Worm (Caenorhabditis elegans) whole organism, L3 larva: ENCODE data around the gene F25E5.16.

Experiments used
- R02D3.7 ChIP-seq: fragments of 150-350 bp; optimal IDR thresholded peaks from 2 replicates; lab custom pipeline; 2014; ENCODE audit warnings: missing biosample characterization, missing genetic modification characterization
- ZK546.5 ChIP-seq: sonication (generic microtip); optimal IDR thresholded peaks from 2 replicates; lab custom pipeline; 2017; ENCODE audit warnings: missing biosample characterization, missing genetic modification characterization
- aly-2 ChIP-seq: fragments of 150-350 bp; optimal IDR thresholded peaks from 2 replicates; lab custom pipeline; 2014; ENCODE audit warnings: missing biosample characterization, missing genetic modification characterization
- ama-1 ChIP-seq: fragments of 150-350 bp; optimal IDR thresholded peaks from 2 replicates; lab custom pipeline; 2018
- ceh-16 ChIP-seq: sonication (generic microtip); optimal IDR thresholded peaks from 2 replicates; lab custom pipeline; 2017; ENCODE audit warnings: missing biosample characterization, missing genetic modification characterization
- ceh-28 ChIP-seq: fragments of 150-350 bp; optimal IDR thresholded peaks from 2 replicates; lab custom pipeline; 2014; ENCODE audit warnings: missing biosample characterization, missing genetic modification reagents, missing genetic modification characterization
- ceh-82 ChIP-seq: fragments of 150-350 bp; optimal IDR thresholded peaks from 2 replicates; lab custom pipeline; 2014; ENCODE audit warnings: missing biosample characterization, missing genetic modification characterization
- ceh-9 ChIP-seq: sonication (generic microtip); optimal IDR thresholded peaks from 2 replicates; lab custom pipeline; 2018; ENCODE audit warnings: missing biosample characterization, missing genetic modification characterization
- daf-12 ChIP-seq: fragments of 150-350 bp; optimal IDR thresholded peaks from 2 replicates; lab custom pipeline; 2014; ENCODE audit warnings: missing biosample characterization, missing genetic modification reagents, missing genetic modification characterization
- egl-27 ChIP-seq: sonication (generic microtip); optimal IDR thresholded peaks from 4 replicates; lab custom pipeline; 2017; ENCODE audit warnings: missing biosample characterization, missing genetic modification reagents, missing genetic modification characterization
- egl-5 ChIP-seq: fragments of 150-350 bp; optimal IDR thresholded peaks from 2 replicates; lab custom pipeline; 2017; ENCODE audit warnings: missing biosample characterization, missing genetic modification reagents, missing genetic modification characterization, inconsistent platforms
- elt-1 ChIP-seq: fragments of 150-350 bp; optimal IDR thresholded peaks from 2 replicates; lab custom pipeline; 2014; ENCODE audit warnings: missing biosample characterization, missing genetic modification characterization
- elt-2 ChIP-seq: sonication (generic microtip); optimal IDR thresholded peaks from 2 replicates; lab custom pipeline; 2016; ENCODE audit warnings: missing genetic modification reagents, mild to moderate bottlenecking, missing genetic modification characterization, missing compliant biosample characterization
- elt-3 ChIP-seq, 3 experiments: fragments of 150-350 bp in 1 of 3; sonication (generic microtip) in 2 of 3; optimal IDR thresholded peaks; 2 replicates in 2 of 3; 4 replicates in 1 of 3; lab custom pipeline; 2014 to 2017; ENCODE audit warnings: missing biosample characterization in 3 of 3, missing genetic modification characterization in 3 of 3
- eor-1 ChIP-seq, 2 experiments: fragments of 150-350 bp; optimal IDR thresholded peaks; 2 replicates each; lab custom pipeline; 2014 to 2018; ENCODE audit warnings: missing biosample characterization in 2 of 2, missing genetic modification characterization in 2 of 2
- fkh-10 ChIP-seq: sonication (generic microtip); optimal IDR thresholded peaks from 2 replicates; lab custom pipeline; 2017; ENCODE audit warnings: missing biosample characterization, missing genetic modification reagents, missing genetic modification characterization
- fkh-2 ChIP-seq: fragments of 150-350 bp; optimal IDR thresholded peaks from 2 replicates; lab custom pipeline; 2014; ENCODE audit warnings: missing biosample characterization, missing genetic modification reagents, missing genetic modification characterization
- fos-1 ChIP-seq: fragments of 150-350 bp; optimal IDR thresholded peaks from 2 replicates; lab custom pipeline; 2014; ENCODE audit warnings: missing biosample characterization, missing genetic modification characterization
- hmg-11 ChIP-seq: sonication (generic microtip); optimal IDR thresholded peaks from 2 replicates; lab custom pipeline; 2016; ENCODE audit warnings: missing genetic modification characterization, missing compliant biosample characterization
- jun-1 ChIP-seq: fragments of 150-350 bp; optimal IDR thresholded peaks from 2 replicates; lab custom pipeline; 2014; ENCODE audit warnings: missing biosample characterization, missing genetic modification reagents, missing genetic modification characterization
- lin-15B ChIP-seq: fragments of 150-350 bp; optimal IDR thresholded peaks from 2 replicates; lab custom pipeline; 2014; ENCODE audit warnings: missing biosample characterization, missing genetic modification characterization
- lin-39 ChIP-seq: fragments of 150-350 bp; optimal IDR thresholded peaks from 2 replicates; lab custom pipeline; 2018; ENCODE audit warnings: missing biosample characterization, missing genetic modification reagents, missing genetic modification characterization
- lsy-12 ChIP-seq: sonication (generic microtip); optimal IDR thresholded peaks from 2 replicates; lab custom pipeline; 2016; ENCODE audit warnings: mild to moderate bottlenecking, missing genetic modification characterization, missing compliant biosample characterization
- mdl-1 ChIP-seq: fragments of 150-350 bp; optimal IDR thresholded peaks from 2 replicates; lab custom pipeline; 2014; ENCODE audit warnings: missing biosample characterization, missing genetic modification characterization
- mml-1 ChIP-seq: fragments of 150-350 bp; sonication (generic microtip); optimal IDR thresholded peaks from 3 replicates; lab custom pipeline; 2014; ENCODE audit warnings: missing biosample characterization, missing genetic modification characterization
- nfya-1 ChIP-seq: sonication (generic microtip); optimal IDR thresholded peaks from 2 replicates; lab custom pipeline; 2017; ENCODE audit warnings: missing genetic modification characterization, mild to moderate bottlenecking, missing compliant biosample characterization, antibody characterized with exemption, moderate library complexity; ENCODE audit not compliant: insufficient read depth
- nhr-11 ChIP-seq: fragments of 150-350 bp; optimal IDR thresholded peaks from 2 replicates; lab custom pipeline; 2014; ENCODE audit warnings: missing biosample characterization, missing genetic modification characterization
- nhr-12 ChIP-seq: fragments of 150-350 bp; optimal IDR thresholded peaks from 2 replicates; lab custom pipeline; 2014; ENCODE audit warnings: missing biosample characterization, missing genetic modification characterization
- nhr-23 ChIP-seq: fragments of 150-350 bp; optimal IDR thresholded peaks from 2 replicates; lab custom pipeline; 2014; ENCODE audit warnings: missing biosample characterization, missing genetic modification reagents, missing genetic modification characterization
- nhr-237 ChIP-seq: fragments of 150-350 bp; optimal IDR thresholded peaks from 2 replicates; lab custom pipeline; 2014; ENCODE audit warnings: missing biosample characterization, missing genetic modification characterization
- nhr-25 ChIP-seq: sonication (generic microtip); optimal IDR thresholded peaks from 2 replicates; lab custom pipeline; 2017; ENCODE audit warnings: missing biosample characterization, missing genetic modification characterization
- nhr-28 ChIP-seq: fragments of 150-350 bp; optimal IDR thresholded peaks from 2 replicates; lab custom pipeline; 2014; ENCODE audit warnings: missing biosample characterization, missing genetic modification characterization
- nhr-43 ChIP-seq: sonication (generic microtip); optimal IDR thresholded peaks from 2 replicates; lab custom pipeline; 2016; ENCODE audit warnings: mild to moderate bottlenecking, missing genetic modification characterization, missing compliant biosample characterization; ENCODE audit not compliant: poor library complexity, severe bottlenecking
- nhr-67 ChIP-seq: fragments of 150-350 bp; optimal IDR thresholded peaks from 2 replicates; lab custom pipeline; 2014; ENCODE audit warnings: missing biosample characterization, missing genetic modification characterization
- nhr-76 ChIP-seq: fragments of 150-350 bp; sonication (generic microtip); optimal IDR thresholded peaks from 5 replicates; lab custom pipeline; 2014; ENCODE audit warnings: missing biosample characterization, missing genetic modification characterization
- nhr-77 ChIP-seq: fragments of 150-350 bp; optimal IDR thresholded peaks from 2 replicates; lab custom pipeline; 2014; ENCODE audit warnings: missing biosample characterization, missing genetic modification characterization
- pha-4 ChIP-seq: fragments of 150-350 bp; optimal IDR thresholded peaks from 2 replicates; lab custom pipeline; 2014; ENCODE audit warnings: missing biosample characterization, missing genetic modification reagents, missing genetic modification characterization
- pqm-1 ChIP-seq: fragments of 150-350 bp; optimal IDR thresholded peaks from 2 replicates; lab custom pipeline; 2017; ENCODE audit warnings: missing biosample characterization, missing genetic modification characterization, inconsistent platforms
- sea-2 ChIP-seq: fragments of 150-350 bp; sonication (generic microtip); optimal IDR thresholded peaks from 4 replicates; lab custom pipeline; 2014; ENCODE audit warnings: missing biosample characterization, missing genetic modification reagents, missing genetic modification characterization
- skn-1 ChIP-seq: fragments of 150-350 bp; optimal IDR thresholded peaks from 2 replicates; lab custom pipeline; 2014; ENCODE audit warnings: missing biosample characterization, missing genetic modification characterization
- snpc-4 ChIP-seq: fragments of 150-350 bp; optimal IDR thresholded peaks from 2 replicates; lab custom pipeline; 2014; ENCODE audit warnings: missing biosample characterization, missing genetic modification characterization
- tbx-2 ChIP-seq: sonication (generic microtip); optimal IDR thresholded peaks from 2 replicates; lab custom pipeline; 2016; ENCODE audit warnings: mild to moderate bottlenecking, missing genetic modification characterization, missing compliant biosample characterization
- unc-39 ChIP-seq: sonication (generic microtip); optimal IDR thresholded peaks from 4 replicates; lab custom pipeline; 2017; ENCODE audit warnings: missing biosample characterization, missing genetic modification characterization
- unc-62 ChIP-seq: fragments of 150-350 bp; sonication (generic microtip); optimal IDR thresholded peaks from 4 replicates; lab custom pipeline; 2014; ENCODE audit warnings: missing biosample characterization, missing genetic modification reagents, missing genetic modification characterization
- zag-1 ChIP-seq: fragments of 150-350 bp; optimal IDR thresholded peaks from 2 replicates; lab custom pipeline; 2014; ENCODE audit warnings: missing biosample characterization, missing genetic modification characterization
- ztf-11 ChIP-seq: fragments of 150-350 bp; optimal IDR thresholded peaks from 2 replicates; lab custom pipeline; 2014; ENCODE audit warnings: missing biosample characterization, missing genetic modification characterization
- ztf-4 ChIP-seq: fragments of 150-350 bp; optimal IDR thresholded peaks from 2 replicates; lab custom pipeline; 2014; ENCODE audit warnings: missing biosample characterization, missing genetic modification characterization

Gene F25E5.16

ce11 chrV:7431016-7431415 is 7.1 kb upstream of the F25E5.16 start, which contains the start of gene srw-71:
Gene srw-71 (minus strand): TSS chrV:7431116.
- TF ChIP-seq ztf-4 (tag; lab: Kevin White, UChicago): no peak
- no peak for TF ChIP-seq elt-3 (tag; optimal IDR thresholded peaks at IDR 0.05; lab: Kevin White, UChicago)
- TF ChIP-seq ceh-16 (tag; lab: Kevin White, UChicago): no peak
- TF ChIP-seq nfya-1: no peak
- TF ChIP-seq ceh-9 (tag; lab: Kevin White, UChicago): no peak
- TF ChIP-seq hmg-11 (tag; lab: Kevin White, UChicago): no peak
- TF ChIP-seq lin-15B (tag; lab: Kevin White, UChicago): no peak
- no peak for TF ChIP-seq ZK546.5
- no peak for TF ChIP-seq fkh-10 (GFP tag; lab: Kevin White, UChicago)

DNA sequence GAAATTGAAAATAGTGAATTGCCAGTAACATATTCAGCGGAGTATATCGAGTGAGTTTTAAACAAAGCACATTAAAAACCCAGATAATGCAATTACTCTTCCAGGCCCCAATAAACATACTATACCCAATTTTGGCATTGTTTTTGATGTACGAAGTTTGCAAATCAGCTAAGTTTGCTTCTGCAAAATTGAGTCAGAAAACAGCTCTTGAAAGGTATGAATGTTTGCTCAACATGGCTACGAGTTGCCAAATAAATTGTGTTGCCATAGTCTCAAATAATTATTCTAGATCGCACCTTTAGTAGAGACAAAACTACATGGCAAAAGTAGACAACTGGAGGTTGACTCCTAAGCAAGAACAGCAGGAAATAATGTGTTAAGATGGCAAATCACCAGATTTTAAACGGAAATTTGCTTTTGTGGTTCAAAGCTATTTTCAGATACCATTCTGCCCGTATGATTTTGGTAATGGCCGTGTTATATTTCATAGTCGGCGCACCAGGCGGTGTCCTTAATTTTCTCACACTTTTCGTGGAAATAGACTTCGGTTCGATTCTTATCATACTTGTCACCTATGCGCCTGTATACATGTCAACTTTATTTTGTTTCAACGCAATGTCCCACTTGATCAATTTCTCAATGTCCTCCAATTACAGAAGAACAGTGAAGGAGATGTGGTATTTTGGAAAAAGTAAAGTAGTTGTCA is 5.5 kb upstream of the F25E5.16 start:
- peak; percentile 6 for TF ChIP-seq nhr-23
- peak; percentile 76 for TF ChIP-seq ama-1
- no peak for TF ChIP-seq nhr-76 (tag; lab: Kevin White, UChicago)
- peak; percentile 24 for TF ChIP-seq lsy-12
- TF ChIP-seq mdl-1 (tag; lab: Kevin White, UChicago): no peak
- TF ChIP-seq elt-2 (tag; lab: Kevin White, UChicago): peak; percentile 42
- peak; percentile 70 for TF ChIP-seq nhr-43

DNA sequence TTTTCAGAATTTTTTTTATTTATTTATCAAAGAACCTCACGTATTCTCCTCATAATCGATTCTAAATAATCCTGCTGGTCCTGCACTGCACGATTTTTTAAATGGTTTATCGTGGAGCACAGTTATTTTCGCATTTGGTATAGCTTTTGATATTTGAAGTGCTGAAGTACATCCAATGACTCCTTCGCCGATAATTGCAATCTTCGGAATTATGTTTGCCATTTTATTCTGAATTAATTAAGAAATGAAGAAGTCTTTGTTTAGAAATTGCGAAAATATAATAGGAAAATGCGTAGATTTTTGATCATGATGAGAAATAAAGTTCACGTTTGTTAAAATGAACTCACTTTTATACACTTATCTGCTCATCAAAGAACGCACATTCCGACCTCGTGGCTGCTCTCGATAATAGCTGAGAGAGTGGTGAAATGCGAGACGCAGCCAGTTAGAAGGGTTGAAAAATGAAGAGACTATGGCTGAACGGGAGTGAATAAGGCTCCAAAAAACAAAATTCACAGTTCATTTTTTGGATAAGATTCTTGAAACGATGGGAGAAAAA is 3.2 kb upstream of the F25E5.16 start:
- peak; percentile 50 for TF ChIP-seq nfya-1
- peak; percentile 51 for TF ChIP-seq lin-39
- no peak for TF ChIP-seq elt-3 (tag; optimal IDR thresholded peaks at IDR 0.05; lab: Kevin White, UChicago)
- no peak for TF ChIP-seq ceh-28
- TF ChIP-seq ZK546.5: no peak
- peak; percentile 62 for TF ChIP-seq skn-1
- TF ChIP-seq zag-1 (tag; lab: Kevin White, UChicago): no peak
- TF ChIP-seq elt-1 (tag; lab: Kevin White, UChicago): peak; percentile 4
- TF ChIP-seq pqm-1 (tag; lab: Kevin White, UChicago): peak; percentile 91
- no peak for TF ChIP-seq nhr-76 (tag; lab: Kevin White, UChicago)
- peak; percentile 74 for TF ChIP-seq elt-2 (tag; lab: Kevin White, UChicago)
- TF ChIP-seq snpc-4 (tag; lab: Kevin White, UChicago): peak; percentile 21
- no peak for TF ChIP-seq lsy-12
- peak; percentile 40 for TF ChIP-seq fkh-10 (GFP tag; lab: Kevin White, UChicago)
- no peak for TF ChIP-seq ceh-16 (tag; lab: Kevin White, UChicago)
- TF ChIP-seq mdl-1 (tag; lab: Kevin White, UChicago): peak; percentile 76
- no peak for TF ChIP-seq nhr-12 (tag; lab: Kevin White, UChicago)
- TF ChIP-seq fkh-2 (tag; lab: Kevin White, UChicago): no peak
- TF ChIP-seq nhr-43: no peak
- TF ChIP-seq egl-27: no peak
- TF ChIP-seq tbx-2: no peak
- no peak for TF ChIP-seq R02D3.7
- TF ChIP-seq ama-1: peak; percentile 42
- TF ChIP-seq ceh-9 (tag; lab: Kevin White, UChicago): no peak
- TF ChIP-seq jun-1: no peak
- TF ChIP-seq hmg-11 (tag; lab: Kevin White, UChicago): peak; percentile 27
- no peak for TF ChIP-seq sea-2 (GFP tag; lab: Kevin White, UChicago)
- peak; percentile 60 for TF ChIP-seq pha-4 (tag; lab: Kevin White, UChicago)
- TF ChIP-seq eor-1 (tag; optimal IDR thresholded peaks at IDR 0.05; lab: Kevin White, UChicago): no peak
- TF ChIP-seq nhr-77 (tag; lab: Kevin White, UChicago): no peak
- peak; percentile 69 for TF ChIP-seq egl-5 (tag; lab: Kevin White, UChicago)
- no peak for TF ChIP-seq nhr-237 (tag; lab: Kevin White, UChicago)
- no peak for TF ChIP-seq ceh-82 (tag; lab: Kevin White, UChicago)
- TF ChIP-seq mml-1 (tag; lab: Kevin White, UChicago): no peak
- no peak for TF ChIP-seq nhr-67
- TF ChIP-seq daf-12 (tag; lab: Kevin White, UChicago): no peak
- TF ChIP-seq nhr-28 (tag; lab: Kevin White, UChicago): no peak
- TF ChIP-seq ztf-4 (tag; lab: Kevin White, UChicago): no peak
- TF ChIP-seq unc-62 (GFP tag; lab: Kevin White, UChicago): no peak
- TF ChIP-seq nhr-11: no peak
- no peak for TF ChIP-seq aly-2
- TF ChIP-seq ztf-11 (tag; lab: Kevin White, UChicago): no peak
- no peak for TF ChIP-seq nhr-23
- TF ChIP-seq lin-15B (tag; lab: Kevin White, UChicago): peak; percentile 9
- no peak for TF ChIP-seq unc-39 (tag; lab: Kevin White, UChicago)
- no peak for TF ChIP-seq fos-1
- TF ChIP-seq nhr-25 (tag; lab: Kevin White, UChicago): no peak
